Fruit fly (Drosophila melanogaster): ENCODE data around the gene Ostgamma.

dm6 chr2L:8276287-8276686 is 31.7 kb downstream of the Ostgamma start:
- TF ChIP-seq pan (optimal IDR thresholded peaks at IDR 0.05) (no peak), psq (optimal IDR thresholded peaks at IDR 0.05) (no peak), CG8478 (optimal IDR thresholded peaks at IDR 0.05) (no peak), usp (GFP tag; optimal IDR thresholded peaks at IDR 0.05) (no peak), Dll (optimal IDR thresholded peaks at IDR 0.05) (no peak), EcR (GFP tag; optimal IDR thresholded peaks at IDR 0.05) (no peak)

All from whole organism.